Worm (Caenorhabditis elegans) whole organism, young adult: ENCODE measurements around the gene clec-158.

ENCODE experiments used
- C06A6.2 ChIP-seq: fragments of 200-800 bp; sonication (Bioruptor generic); conservative IDR thresholded peaks from 2 replicates; pipeline ENCODE4 v1.3.6; 2022; ENCODE audit warnings: missing genetic modification characterization, missing compliant biosample characterization
- nhr-90 ChIP-seq: sonication (generic microtip); optimal IDR thresholded peaks from 2 replicates; lab custom pipeline; 2016; ENCODE audit warnings: missing genotype, mild to moderate bottlenecking, missing genetic modification characterization, missing compliant biosample characterization
- zfh-2 ChIP-seq: fragments of 200-800 bp; sonication (Bioruptor generic); conservative IDR thresholded peaks from 2 replicates; pipeline ENCODE4 v1.3.6; 2022; ENCODE audit warnings: missing genetic modification reagents, missing genetic modification characterization, missing compliant biosample characterization

DNA sequence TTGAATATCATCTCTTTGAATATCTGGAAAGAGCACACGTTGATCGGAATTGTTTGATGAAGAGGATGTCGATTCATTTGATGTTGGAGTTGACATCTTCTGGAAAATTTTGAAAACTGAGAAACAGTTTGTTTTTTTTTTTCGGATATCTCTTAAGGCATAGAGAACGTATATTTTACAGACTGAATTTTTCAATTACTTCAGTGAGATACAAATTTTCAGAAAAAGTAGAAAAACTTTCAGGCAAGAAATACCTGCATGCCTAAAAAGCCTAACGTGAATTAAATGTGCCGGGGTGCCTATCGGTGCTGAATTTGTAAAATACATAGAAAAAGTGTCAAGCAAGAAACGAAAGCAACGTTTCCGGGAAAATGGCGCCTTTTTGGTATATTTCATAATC lies 2.7 kb downstream of the clec-158 start, which contains the start of gene zak-1:
- TF ChIP-seq zfh-2 (GFP tag; lab: Robert Waterston, UW): no peak
- TF ChIP-seq C06A6.2: no peak
- TF ChIP-seq nhr-90 (tag; lab: Kevin White, UChicago): no peak
